Worm (Caenorhabditis elegans): ENCODE results near the gene T27E4.5.

DNA sequence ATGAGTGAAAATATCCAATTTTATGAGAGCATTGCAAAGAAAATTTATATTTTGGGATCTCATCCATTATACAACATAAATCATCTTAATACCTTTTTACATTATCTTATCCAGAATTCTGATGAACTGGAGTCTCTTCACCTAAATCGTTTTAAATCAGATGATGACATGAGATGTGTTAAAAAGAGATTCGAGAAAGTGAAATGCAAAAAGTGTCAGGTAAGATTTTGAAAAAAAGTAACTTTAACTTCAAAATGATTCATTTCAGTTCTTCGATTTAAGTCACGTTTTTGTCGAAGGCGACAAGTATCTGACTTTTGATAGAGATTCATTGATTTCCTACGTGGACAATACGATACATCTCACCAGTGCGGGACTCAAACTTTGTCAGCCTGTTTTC, 50.7 kb downstream of the T27E4.5 start:
- TF ChIP-seq hmg-20 (GFP tag; IDR thresholded peaks at IDR 0.05), result no peak
- no peak for TF ChIP-seq ztf-18 (tag; optimal IDR thresholded peaks at IDR 0.05)
- TF ChIP-seq pha-4 (tag; optimal IDR thresholded peaks at IDR 0.05), result no peak
- TF ChIP-seq cebp-2 (GFP tag; IDR thresholded peaks at IDR 0.05), result no peak
- TF ChIP-seq nfya-1 (tag; optimal IDR thresholded peaks at IDR 0.05; ENCODE audit: borderline replicate concordance, insufficient read depth), result no peak
- no peak for TF ChIP-seq D2030.7 (GFP tag; IDR thresholded peaks at IDR 0.05)
- no peak for TF ChIP-seq tbp1 (GFP tag; optimal IDR thresholded peaks at IDR 0.05)
- no peak for TF ChIP-seq lin-54 (GFP tag; optimal IDR thresholded peaks at IDR 0.05)
- TF ChIP-seq unc-130 (GFP tag; optimal IDR thresholded peaks at IDR 0.05), result no peak

Data from whole organism, young adult.